Worm (Caenorhabditis elegans): ENCODE data around the gene del-2.
A peak's percentile ranks its signal among the peaks of the same experiment; 100 is the strongest.

Gene del-2

ce11 chrIV:9647789-9648361 is 6.0 kb upstream of the del-2 start, which contains the start of gene amph-1:
Gene amph-1, minus strand, starts transcription at chrIV:9647873.
- TF ChIP-seq unc-62 (GFP tag; optimal IDR thresholded peaks at IDR 0.05) = no peak
- peak; percentile 36 for TF ChIP-seq nhr-80 (tag; optimal IDR thresholded peaks at IDR 0.05)
- TF ChIP-seq lin-40 (tag; optimal IDR thresholded peaks at IDR 0.05) = peak; percentile 33
- TF ChIP-seq hmg-1.2 (GFP tag; IDR thresholded peaks at IDR 0.05) = peak; percentile 90
- TF ChIP-seq atf-7 (tag; optimal IDR thresholded peaks at IDR 0.05) = peak; percentile 67

ce11 chrIV:9643188-9643587 is 1.4 kb upstream of the del-2 start, which contains the start of gene degl-2:
Gene degl-2, plus strand, starts transcription at chrIV:9643488.
- TF ChIP-seq xnd-1 (tag; optimal IDR thresholded peaks at IDR 0.05) (no peak), F49E8.2 (tag; optimal IDR thresholded peaks at IDR 0.05; ENCODE audit: insufficient read depth) (no peak), ekl-4 (GFP tag; IDR thresholded peaks at IDR 0.05) (no peak), ama-1 (optimal IDR thresholded peaks at IDR 0.05) (no peak), ama-1 (GFP tag; optimal IDR thresholded peaks at IDR 0.05) (no peak), gei-17 (GFP tag; optimal IDR thresholded peaks at IDR 0.05) (no peak), pbrm-1 (GFP tag; IDR thresholded peaks at IDR 0.05) (no peak), somi-1 (GFP tag; optimal IDR thresholded peaks at IDR 0.05) (no peak), F10E7.11 (tag; optimal IDR thresholded peaks at IDR 0.05) (no peak), ztf-28 (GFP tag; IDR thresholded peaks at IDR 0.05) (no peak), atf-7 (tag; optimal IDR thresholded peaks at IDR 0.05) (no peak)

- TF ChIP-seq mxl-1 (tag; optimal IDR thresholded peaks at IDR 0.05) (no peak), T07F8.4 (tag; optimal IDR thresholded peaks at IDR 0.05) (no peak), athp-1 (tag; optimal IDR thresholded peaks at IDR 0.05) (no peak), tbx-9 (tag; optimal IDR thresholded peaks at IDR 0.05; ENCODE audit: borderline replicate concordance) (no peak), egl-18 (GFP tag; IDR thresholded peaks at IDR 0.05) (no peak), ets-4 (GFP tag; optimal IDR thresholded peaks at IDR 0.05) (no peak), aptf-3 (GFP tag; IDR thresholded peaks at IDR 0.05) (no peak), F57A8.1 (GFP tag; optimal IDR thresholded peaks at IDR 0.05) (no peak), ztf-3 (GFP tag; optimal IDR thresholded peaks at IDR 0.05) (no peak), F52B5.7 (tag; optimal IDR thresholded peaks at IDR 0.05) (no peak), F22D6.2 (tag; optimal IDR thresholded peaks at IDR 0.05) (no peak), K12H6.12 (tag; optimal IDR thresholded peaks at IDR 0.05) (no peak), Y67H2A.10 (GFP tag; conservative IDR thresholded peaks at IDR 0.05) (no peak)
Measured at ce11 chrIV:9634848-9635247, 7.0 kb downstream of the del-2 start, which contains the start of gene mca-1. Gene mca-1, minus strand, starts transcription at chrIV:9634948.

ce11 chrIV:9633889-9634288 is 7.9 kb downstream of the del-2 start:
- TF ChIP-seq B0035.1 (tag; optimal IDR thresholded peaks at IDR 0.05) = no peak
- no peak for TF ChIP-seq egrh-3 (GFP tag; IDR thresholded peaks at IDR 0.05)
- TF ChIP-seq rcor-1 (GFP tag; IDR thresholded peaks at IDR 0.05) = no peak
- no peak for TF ChIP-seq somi-1 (GFP tag; optimal IDR thresholded peaks at IDR 0.05)
- TF ChIP-seq lin-40 (tag; optimal IDR thresholded peaks at IDR 0.05) = no peak
- no peak for TF ChIP-seq ama-1 (optimal IDR thresholded peaks at IDR 0.05)
- no peak for TF ChIP-seq ama-1 (GFP tag; optimal IDR thresholded peaks at IDR 0.05)
- no peak for TF ChIP-seq F52B5.7 (tag; optimal IDR thresholded peaks at IDR 0.05)
- TF ChIP-seq ceh-91 (GFP tag; IDR thresholded peaks at IDR 0.05) = no peak
- TF ChIP-seq pha-4 (tag; optimal IDR thresholded peaks at IDR 0.05) = no peak
- TF ChIP-seq aptf-2 (GFP tag; conservative IDR thresholded peaks at IDR 0.05) = no peak
- no peak for TF ChIP-seq F33H1.4 (GFP tag; IDR thresholded peaks at IDR 0.05)
